Worm (Caenorhabditis elegans): ENCODE data around the gene Y41D4B.15.

DNA sequence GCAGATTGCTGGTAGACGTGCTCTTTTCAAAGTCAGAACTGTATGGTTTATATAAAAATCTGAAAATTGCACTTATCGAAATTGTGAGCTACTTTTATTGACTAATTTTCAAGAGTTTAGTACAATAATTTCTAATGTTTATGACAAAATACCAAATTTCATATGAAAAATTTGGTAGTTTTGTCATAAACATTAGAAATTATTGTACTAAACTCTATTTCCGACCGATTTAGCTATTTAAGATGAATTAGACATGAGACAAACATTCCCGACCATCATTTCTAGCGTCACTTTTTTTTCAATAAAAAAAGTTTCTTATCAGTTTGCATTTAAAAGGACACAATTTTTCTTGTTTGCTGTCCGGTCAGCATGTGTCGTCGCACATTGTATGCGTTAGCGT is 13.3 kb upstream of the Y41D4B.15 start, which contains the start of gene tag-244:
- no peak for TF ChIP-seq elt-1 (tag; optimal IDR thresholded peaks at IDR 0.05)
- no peak for TF ChIP-seq nhr-77 (tag; optimal IDR thresholded peaks at IDR 0.05)
- no peak for TF ChIP-seq nhr-28 (tag; optimal IDR thresholded peaks at IDR 0.05)
- no peak for TF ChIP-seq unc-62 (GFP tag; optimal IDR thresholded peaks at IDR 0.05)
- TF ChIP-seq nhr-237 (tag; optimal IDR thresholded peaks at IDR 0.05), result no peak
